Fruit fly (Drosophila melanogaster): ENCODE results near the gene CG31710.

The CG31710 gene

dm6 chr2L:9705872-9706317, at the start of gene CG31710:
Gene CG31710, minus strand, starts transcription at chr2L:9705954.
- TF ChIP-seq Jra (GFP tag; optimal IDR thresholded peaks at IDR 0.05) (no peak), Mio (GFP tag; optimal IDR thresholded peaks at IDR 0.05) (no peak), CG9705 (GFP tag; optimal IDR thresholded peaks at IDR 0.05) (no peak), Rel (GFP tag; optimal IDR thresholded peaks at IDR 0.05) (no peak), Rel (tag; optimal IDR thresholded peaks at IDR 0.05) (peak; percentile 7), Hr83 (GFP tag; optimal IDR thresholded peaks at IDR 0.05; ENCODE audit: poor library complexity, severe bottlenecking) (peak; percentile 62), br (GFP tag; optimal IDR thresholded peaks at IDR 0.05) (no peak), Dif (GFP tag; optimal IDR thresholded peaks at IDR 0.05; ENCODE audit: partially characterized antibody) (peak; percentile 46), Sp1 (GFP tag; optimal IDR thresholded peaks at IDR 0.05) (peak; percentile 10), h (GFP tag; optimal IDR thresholded peaks at IDR 0.05) (peak; percentile 1), Hr78 (GFP tag; optimal IDR thresholded peaks at IDR 0.05) (no peak), lola (GFP tag; optimal IDR thresholded peaks at IDR 0.05) (no peak), foxo (GFP tag; optimal IDR thresholded peaks at IDR 0.05) (no peak), fru (GFP tag; optimal IDR thresholded peaks at IDR 0.05) (peak; percentile 28), brk (GFP tag; optimal IDR thresholded peaks at IDR 0.05) (peak; percentile 73), dsf (GFP tag; optimal IDR thresholded peaks at IDR 0.05; ENCODE audit: borderline replicate concordance) (no peak), dl (GFP tag; optimal IDR thresholded peaks at IDR 0.05; ENCODE audit: insufficient read depth in 1 of 2, partially characterized antibody in 2 of 2) (peak in 1 of 2 experiments; percentile 7), sage (GFP tag; optimal IDR thresholded peaks at IDR 0.05) (no peak), psq (GFP tag; optimal IDR thresholded peaks at IDR 0.05) (peak; percentile 10)

dm6 chr2L:9754817-9755216, 49.1 kb upstream of the CG31710 start:
- no peak for TF ChIP-seq lola (GFP tag; optimal IDR thresholded peaks at IDR 0.05)
- TF ChIP-seq dl (GFP tag; optimal IDR thresholded peaks at IDR 0.05; ENCODE audit: insufficient read depth in 1 of 2, partially characterized antibody in 2 of 2) = no peak
- no peak for TF ChIP-seq Vsx2 (GFP tag; optimal IDR thresholded peaks at IDR 0.05; ENCODE audit: partially characterized antibody)

- TF ChIP-seq Dfd (GFP tag; optimal IDR thresholded peaks at IDR 0.05) = peak; percentile 56
- no peak for TF ChIP-seq Abd-B (GFP tag; optimal IDR thresholded peaks at IDR 0.05)
- no peak for TF ChIP-seq pan (optimal IDR thresholded peaks at IDR 0.05)
These were observed 47.6 kb upstream of the CG31710 start for dm6 chr2L:9753357-9753756.

DNA sequence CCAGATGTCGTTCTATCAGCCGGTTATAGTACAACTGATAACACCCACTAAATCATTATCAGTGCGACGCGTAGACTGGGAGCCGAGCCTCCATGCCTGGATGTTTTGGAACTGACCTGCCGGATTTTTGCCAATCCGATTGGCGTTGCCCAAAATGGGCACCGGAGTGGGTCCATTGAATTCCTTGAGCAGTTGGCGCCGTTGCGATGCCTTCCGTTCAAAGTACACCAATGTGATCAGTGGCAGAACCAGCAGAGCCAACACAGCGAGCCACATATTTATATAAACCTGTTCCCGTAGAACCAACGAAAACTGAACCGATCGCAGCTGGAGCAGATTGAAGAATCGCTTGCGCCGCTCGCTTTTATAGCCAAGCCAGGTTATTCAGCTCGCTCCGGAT, 44.0 kb upstream of the CG31710 start, which contains the start of gene Cyp4e3:
Gene Cyp4e3, minus strand, starts transcription at position 327 of the 400 bp plus-strand sequence.
- TF ChIP-seq ey (GFP tag; optimal IDR thresholded peaks at IDR 0.05) = no peak
- no peak for TF ChIP-seq rgr (GFP tag; optimal IDR thresholded peaks at IDR 0.05)
- no peak for TF ChIP-seq CG32264 (GFP tag; optimal IDR thresholded peaks at IDR 0.05)
- TF ChIP-seq CrebA (GFP tag; optimal IDR thresholded peaks at IDR 0.05; ENCODE audit: borderline replicate concordance) = no peak
- no peak for TF ChIP-seq br (GFP tag; optimal IDR thresholded peaks at IDR 0.05)
- TF ChIP-seq Dfd (GFP tag; optimal IDR thresholded peaks at IDR 0.05) = no peak
- no peak for TF ChIP-seq pan (optimal IDR thresholded peaks at IDR 0.05)
- TF ChIP-seq Hr83 (GFP tag; optimal IDR thresholded peaks at IDR 0.05; ENCODE audit: poor library complexity, severe bottlenecking) = no peak
- TF ChIP-seq Hnf4 (GFP tag; optimal IDR thresholded peaks at IDR 0.05) = no peak
- no peak for TF ChIP-seq brk (GFP tag; optimal IDR thresholded peaks at IDR 0.05)

DNA sequence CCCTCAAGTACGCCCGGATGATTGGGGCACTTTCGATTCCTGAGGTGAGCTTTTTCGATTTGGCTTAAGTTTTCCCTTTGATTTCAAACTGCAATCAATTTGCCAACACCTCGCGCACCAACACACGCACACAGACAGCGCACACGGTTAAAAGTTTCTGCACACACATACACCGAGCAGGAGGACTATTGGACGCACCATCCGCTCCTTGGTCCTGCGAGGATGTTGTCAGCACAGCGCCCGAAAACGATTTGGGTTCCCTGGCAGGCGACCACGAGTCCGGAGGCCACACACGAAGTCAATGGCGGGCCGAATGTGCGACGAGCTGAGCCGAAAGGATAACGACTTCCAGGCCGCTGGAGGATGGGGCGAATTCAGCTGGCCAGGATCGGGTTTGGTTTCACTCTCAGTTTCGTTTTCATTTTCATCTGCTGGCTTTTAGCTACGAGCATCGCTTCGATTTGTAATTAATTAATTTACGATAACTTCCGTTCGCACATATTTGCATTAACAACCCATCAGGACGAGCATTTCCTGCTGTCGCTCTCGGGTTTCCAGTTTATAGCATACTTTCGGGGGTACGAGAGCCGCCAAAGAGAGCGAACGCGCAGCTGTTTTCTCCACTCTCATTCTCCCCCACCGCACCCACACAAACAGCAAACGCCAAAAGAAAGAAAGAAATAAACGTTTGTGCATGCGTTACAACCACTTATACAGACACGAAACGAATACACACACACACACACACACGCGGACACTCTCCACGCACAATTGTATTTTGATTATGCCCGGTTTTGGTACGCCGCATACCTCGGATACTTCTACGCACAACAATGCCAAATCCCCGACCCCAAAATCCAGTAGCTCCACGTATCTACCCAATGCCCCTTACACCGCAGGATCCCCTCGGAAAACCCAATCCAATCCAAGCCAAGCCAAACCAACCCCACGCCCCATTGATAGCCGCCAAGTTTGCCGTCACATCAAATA, 40.8 kb upstream of the CG31710 start, which contains the start of gene Nckx30C:
Gene Nckx30C, minus strand, starts transcription at position 260 of the 990 bp plus-strand sequence.
- TF ChIP-seq Dfd (GFP tag; optimal IDR thresholded peaks at IDR 0.05) = peak; percentile 41
- TF ChIP-seq dl (GFP tag; optimal IDR thresholded peaks at IDR 0.05; ENCODE audit: insufficient read depth in 1 of 2, partially characterized antibody in 2 of 2) = no peak

All from whole organism, wandering third instar larva.